Worm (Caenorhabditis elegans) whole organism, mixed stage, embryonic: ENCODE data around the gene F41C3.2.

ENCODE experiments used
- ceh-43 ChIP-seq: fragments of 200-800 bp; sonication (Bioruptor generic); optimal IDR thresholded peaks from 2 replicates; lab custom pipeline; 2018; ENCODE audit warnings: mild to moderate bottlenecking, missing genetic modification characterization, moderate library complexity, missing compliant biosample characterization
- elt-1 ChIP-seq: sonication (generic microtip); optimal IDR thresholded peaks from 2 replicates; lab custom pipeline; 2017; ENCODE audit warnings: missing genetic modification characterization, mild to moderate bottlenecking, missing compliant biosample characterization, antibody characterized with exemption, moderate library complexity, borderline replicate concordance; ENCODE audit not compliant: insufficient read depth
- lin-32 ChIP-seq: fragments of 200-800 bp; sonication (Bioruptor generic); optimal IDR thresholded peaks from 2 replicates; lab custom pipeline; 2018; ENCODE audit warnings: mild to moderate bottlenecking, missing genetic modification characterization, missing compliant biosample characterization
- mab-5 ChIP-seq: fragments of 150-350 bp; optimal IDR thresholded peaks from 2 replicates; lab custom pipeline; 2014; ENCODE audit warnings: missing biosample characterization, missing genetic modification characterization
- mep-1 ChIP-seq: fragments of 150-350 bp; optimal IDR thresholded peaks from 2 replicates; lab custom pipeline; 2017; ENCODE audit warnings: missing biosample characterization, missing genetic modification reagents, missing genetic modification characterization, inconsistent platforms
- nhr-12 ChIP-seq: fragments of 150-350 bp; optimal IDR thresholded peaks from 2 replicates; lab custom pipeline; 2014; ENCODE audit warnings: missing biosample characterization, missing genetic modification characterization
- nhr-237 ChIP-seq: fragments of 150-350 bp; optimal IDR thresholded peaks from 2 replicates; lab custom pipeline; 2014; ENCODE audit warnings: missing biosample characterization, missing genetic modification characterization
- snpc-4 ChIP-seq: fragments of 150-350 bp; optimal IDR thresholded peaks from 2 replicates; lab custom pipeline; 2014; ENCODE audit warnings: missing biosample characterization, missing genetic modification characterization
- sptf-1 ChIP-seq: sonication (generic microtip); optimal IDR thresholded peaks from 2 replicates; lab custom pipeline; 2017; ENCODE audit warnings: mild to moderate bottlenecking, missing genetic modification characterization, moderate library complexity, missing compliant biosample characterization
- ztf-11 ChIP-seq: fragments of 150-350 bp; optimal IDR thresholded peaks from 2 replicates; lab custom pipeline; 2014; ENCODE audit warnings: missing biosample characterization, missing genetic modification characterization

DNA sequence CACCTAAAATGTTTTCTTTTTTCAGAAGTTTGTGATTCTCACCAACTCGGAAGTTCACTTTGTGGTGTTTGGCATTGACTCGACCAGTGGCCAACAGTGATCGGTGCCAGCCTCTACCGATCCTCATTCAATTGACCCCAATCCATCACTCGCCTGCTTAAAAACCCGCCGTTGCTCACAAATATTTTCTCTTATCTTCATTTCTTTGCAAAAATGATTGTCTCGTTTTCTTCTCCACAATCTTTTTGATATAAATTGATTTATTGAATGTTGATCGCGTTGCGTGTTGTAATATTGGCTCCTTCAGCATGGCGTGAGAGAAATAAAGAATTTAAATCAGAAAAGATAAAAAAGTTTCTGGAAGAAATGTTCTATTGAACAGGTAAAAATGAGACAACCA, 13.2 kb upstream of the F41C3.2 start:
- TF ChIP-seq mep-1 (tag; lab: Kevin White, UChicago) (no peak), ceh-43 (no peak), ztf-11 (no peak), nhr-237 (no peak), nhr-12 (tag; lab: Kevin White, UChicago) (no peak), sptf-1 (no peak), mab-5 (tag; lab: Kevin White, UChicago) (peak; percentile 12), lin-32 (GFP tag; lab: Kevin White, UChicago) (no peak), snpc-4 (tag; lab: Kevin White, UChicago) (no peak), elt-1 (tag; lab: Kevin White, UChicago) (no peak)
